Worm (Caenorhabditis elegans) whole organism, late embryonic: ENCODE measurements around the gene aaim-1.

Experiments
- K02D7.2 ChIP-seq: sonication (generic microtip); optimal IDR thresholded peaks from 2 replicates; lab custom pipeline; 2017; ENCODE audit warnings: mild to moderate bottlenecking, missing genetic modification characterization, missing compliant biosample characterization
- ama-1 ChIP-seq: fragments of 150-350 bp; optimal IDR thresholded peaks from 2 replicates; lab custom pipeline; 2014
- elt-2 ChIP-seq: sonication (generic microtip); optimal IDR thresholded peaks from 2 replicates; lab custom pipeline; 2016; ENCODE audit warnings: missing genetic modification reagents, missing genetic modification characterization, missing compliant biosample characterization
- eyg-1 ChIP-seq: sonication (generic microtip); optimal IDR thresholded peaks from 2 replicates; lab custom pipeline; 2016; ENCODE audit warnings: missing genotype, missing genetic modification characterization, missing compliant biosample characterization
- hlh-8 ChIP-seq: sonication (generic microtip); optimal IDR thresholded peaks from 2 replicates; lab custom pipeline; 2016; ENCODE audit warnings: missing genotype, missing genetic modification characterization, missing compliant biosample characterization
- lin-11 ChIP-seq: fragments of 200-800 bp; sonication (Bioruptor generic); optimal IDR thresholded peaks from 2 replicates; lab custom pipeline; 2018; ENCODE audit warnings: mild to moderate bottlenecking, missing genetic modification characterization, missing compliant biosample characterization
- ref-2 ChIP-seq: sonication (generic microtip); optimal IDR thresholded peaks from 2 replicates; lab custom pipeline; 2016; ENCODE audit warnings: missing genetic modification characterization, missing compliant biosample characterization
- tbx-2 ChIP-seq: sonication (generic microtip); optimal IDR thresholded peaks from 2 replicates; lab custom pipeline; 2016; ENCODE audit warnings: missing genetic modification characterization, missing compliant biosample characterization

ce11 chrX:6517025-6517770 is 45.0 kb downstream of the aaim-1 start:
- TF ChIP-seq eyg-1 (tag; lab: Kevin White, UChicago) (no peak), ama-1 (lab: Kevin White, UChicago) (no peak), elt-2 (no peak), K02D7.2 (tag; lab: Kevin White, UChicago) (no peak), ref-2 (tag; lab: Kevin White, UChicago) (no peak), hlh-8 (tag; lab: Kevin White, UChicago) (no peak), tbx-2 (tag; lab: Kevin White, UChicago) (no peak), lin-11 (tag; lab: Kevin White, UChicago) (no peak)
